Fruit fly (Drosophila melanogaster) Kc167 (cell line): ENCODE measurements around the gene Ip259.

Experiments used
- Myc ChIP-seq: fragments of >200 bp; optimal IDR thresholded peaks from 2 replicates; lab custom pipeline; 2017; ENCODE audit warnings: missing external identifiers
- Sin3A ChIP-seq: fragments of >200 bp; optimal IDR thresholded peaks from 2 replicates; lab custom pipeline; 2018; ENCODE audit warnings: missing external identifiers
- h ChIP-seq: fragments of >200 bp; optimal IDR thresholded peaks from 3 replicates; lab custom pipeline; 2018; ENCODE audit warnings: missing external identifiers
- insv ChIP-seq: fragments of >200 bp; optimal IDR thresholded peaks from 3 replicates; lab custom pipeline; 2018; ENCODE audit warnings: missing external identifiers
- psq ChIP-seq: fragments of >200 bp; optimal IDR thresholded peaks from 2 replicates; lab custom pipeline; 2017; ENCODE audit warnings: missing external identifiers
- ttk ChIP-seq: sonication (Bioruptor generic); optimal IDR thresholded peaks from 2 replicates; lab custom pipeline; 2017; ENCODE audit warnings: missing external identifiers

Gene Ip259

dm6 chr2L:10408122-10408576 lies at the start of gene Ip259, which contains the start of gene RpS27A:
Gene Ip259, plus strand, starts transcription at chr2L:10408352.
Gene RpS27A, plus strand, starts transcription at chr2L:10408352.
- no peak for TF ChIP-seq Sin3A (lab: Kevin White, UChicago)
- TF ChIP-seq Myc, result no peak
- no peak for TF ChIP-seq insv (lab: Kevin White, UChicago)
- TF ChIP-seq ttk (lab: Kevin White, UChicago), result no peak
- no peak for TF ChIP-seq psq (lab: Kevin White, UChicago)

- TF ChIP-seq Sin3A (lab: Kevin White, UChicago) (no peak), h (lab: Kevin White, UChicago) (no peak), psq (lab: Kevin White, UChicago) (no peak), ttk (lab: Kevin White, UChicago) (no peak), Myc (no peak), insv (lab: Kevin White, UChicago) (no peak)
Observed at dm6 chr2L:10362408-10363067, 45.6 kb upstream of the Ip259 start, which contains the start of the genes Cand1 and pim. Gene Cand1, minus strand, starts transcription at chr2L:10362707. Gene pim, plus strand, starts transcription at chr2L:10362989.

dm6 chr2L:10364229-10364628 lies 43.9 kb upstream of the Ip259 start, which contains the start of gene lft:
Gene lft, plus strand, starts transcription at chr2L:10364471.
- TF ChIP-seq h (lab: Kevin White, UChicago) (no peak), Myc (no peak), insv (lab: Kevin White, UChicago) (no peak), psq (lab: Kevin White, UChicago) (no peak), ttk (lab: Kevin White, UChicago) (no peak), Sin3A (lab: Kevin White, UChicago) (no peak)

dm6 chr2L:10366525-10366924 lies 41.6 kb upstream of the Ip259 start, which contains the start of gene CG5056:
Gene CG5056, plus strand, starts transcription at chr2L:10366692.
- TF ChIP-seq psq (lab: Kevin White, UChicago) (no peak), ttk (lab: Kevin White, UChicago) (no peak), insv (lab: Kevin White, UChicago) (no peak)

dm6 chr2L:10372297-10372696 lies 35.9 kb upstream of the Ip259 start:
- no peak for TF ChIP-seq insv (lab: Kevin White, UChicago)
- TF ChIP-seq Myc, result no peak
- no peak for TF ChIP-seq h (lab: Kevin White, UChicago)
- TF ChIP-seq Sin3A (lab: Kevin White, UChicago), result no peak
- TF ChIP-seq psq (lab: Kevin White, UChicago), result no peak
- TF ChIP-seq ttk (lab: Kevin White, UChicago), result no peak

dm6 chr2L:10373605-10374269 lies 34.4 kb upstream of the Ip259 start, which contains the start of gene rho-5:
Gene rho-5, minus strand, starts transcription at chr2L:10373900.
- no peak for TF ChIP-seq Myc
- no peak for TF ChIP-seq h (lab: Kevin White, UChicago)
- no peak for TF ChIP-seq Sin3A (lab: Kevin White, UChicago)
- no peak for TF ChIP-seq ttk (lab: Kevin White, UChicago)
- no peak for TF ChIP-seq insv (lab: Kevin White, UChicago)
- no peak for TF ChIP-seq psq (lab: Kevin White, UChicago)

dm6 chr2L:10375464-10376236 lies 32.5 kb upstream of the Ip259 start, which contains the start of the genes CG33303 and dpr19:
Gene CG33303, minus strand, starts transcription at chr2L:10375757.
Gene dpr19, plus strand, starts transcription at chr2L:10376168.
- no peak for TF ChIP-seq psq (lab: Kevin White, UChicago)
- TF ChIP-seq Sin3A (lab: Kevin White, UChicago), result no peak
- no peak for TF ChIP-seq insv (lab: Kevin White, UChicago)
- no peak for TF ChIP-seq ttk (lab: Kevin White, UChicago)
- no peak for TF ChIP-seq Myc
- no peak for TF ChIP-seq h (lab: Kevin White, UChicago)

dm6 chr2L:10376276-10376675 lies 31.9 kb upstream of the Ip259 start:
- no peak for TF ChIP-seq insv (lab: Kevin White, UChicago)

- TF ChIP-seq Myc (no peak), insv (lab: Kevin White, UChicago) (no peak), h (lab: Kevin White, UChicago) (no peak), psq (lab: Kevin White, UChicago) (no peak), ttk (lab: Kevin White, UChicago) (no peak), Sin3A (lab: Kevin White, UChicago) (no peak)
Observed at dm6 chr2L:10378631-10379030, 29.5 kb upstream of the Ip259 start.

- TF ChIP-seq Myc (no peak), insv (lab: Kevin White, UChicago) (no peak), Sin3A (lab: Kevin White, UChicago) (no peak)
Observed at dm6 chr2L:10379865-10380264, 28.3 kb upstream of the Ip259 start, which contains the start of gene gny. Gene gny, plus strand, starts transcription at chr2L:10380103.

dm6 chr2L:10381890-10382450 lies 26.2 kb upstream of the Ip259 start, which contains the start of gene CG5096:
Gene CG5096, plus strand, starts transcription at chr2L:10382263.
- TF ChIP-seq ttk (lab: Kevin White, UChicago) (no peak), Sin3A (lab: Kevin White, UChicago) (no peak), psq (lab: Kevin White, UChicago) (no peak), insv (lab: Kevin White, UChicago) (no peak), Myc (no peak), h (lab: Kevin White, UChicago) (no peak)
